Worm (Caenorhabditis elegans) whole organism, L4 larva: Measurements from ENCODE around the gene F01G10.10.

Experiments used
- F37D6.2 ChIP-seq: sonication (generic microtip); optimal IDR thresholded peaks from 2 replicates; lab custom pipeline; 2016; ENCODE audit warnings: mild to moderate bottlenecking, missing genetic modification characterization, missing compliant biosample characterization
- F49E8.2 ChIP-seq: sonication (generic microtip); optimal IDR thresholded peaks from 2 replicates; lab custom pipeline; 2016; ENCODE audit warnings: missing compliant biosample characterization, mild to moderate bottlenecking, missing genetic modification characterization, borderline replicate concordance
- R02D3.7 ChIP-seq: fragments of 150-350 bp; sonication (generic microtip); optimal IDR thresholded peaks from 3 replicates; lab custom pipeline; 2014; ENCODE audit warnings: missing biosample characterization, missing genetic modification characterization
- T26A8.4 ChIP-seq: fragments of 200-800 bp; sonication (Bioruptor generic); IDR thresholded peaks from 2 replicates; pipeline ENCODE4 v1.3.6; 2022; ENCODE audit warnings: missing genetic modification characterization, missing compliant biosample characterization
- Y105C5A.15 ChIP-seq: fragments of 200-800 bp; sonication (Bioruptor generic); IDR thresholded peaks from 2 replicates; pipeline ENCODE4 v1.3.6; 2022; ENCODE audit warnings: missing genetic modification characterization, missing compliant biosample characterization
- Y48G9A.11 ChIP-seq: fragments of 200-800 bp; sonication (Bioruptor generic); IDR thresholded peaks from 2 replicates; pipeline ENCODE4 v1.3.6; 2022; ENCODE audit warnings: missing genetic modification reagents, missing genetic modification characterization, missing compliant biosample characterization
- Y75B8A.6 ChIP-seq: fragments of 200-800 bp; sonication (Bioruptor generic); IDR thresholded peaks from 2 replicates; pipeline ENCODE4 v1.3.6; 2022; ENCODE audit warnings: missing genetic modification reagents, missing genetic modification characterization, missing compliant biosample characterization
- ZK337.2 ChIP-seq: fragments of 200-800 bp; sonication (Bioruptor generic); IDR thresholded peaks from 2 replicates; pipeline ENCODE4 v1.3.6; 2022; ENCODE audit warnings: missing genetic modification reagents, missing genetic modification characterization, missing compliant biosample characterization
- aly-2 ChIP-seq: sonication (generic microtip); optimal IDR thresholded peaks from 2 replicates; lab custom pipeline; 2018; ENCODE audit warnings: missing biosample characterization, missing genetic modification characterization
- ama-1 ChIP-seq: fragments of 150-350 bp; optimal IDR thresholded peaks from 2 replicates; lab custom pipeline; 2014; ENCODE audit warnings: inconsistent platforms, mixed read lengths
- ceh-32 ChIP-seq: sonication (generic microtip); optimal IDR thresholded peaks from 2 replicates; lab custom pipeline; 2016; ENCODE audit warnings: mild to moderate bottlenecking, missing genetic modification characterization, missing compliant biosample characterization; ENCODE audit not compliant: poor library complexity
- ceh-82 ChIP-seq: sonication (generic microtip); optimal IDR thresholded peaks from 2 replicates; lab custom pipeline; 2017; ENCODE audit warnings: missing biosample characterization, missing genetic modification characterization
- cey-2 ChIP-seq: sonication (generic microtip); optimal IDR thresholded peaks from 3 replicates; lab custom pipeline; 2017; ENCODE audit warnings: missing genetic modification characterization, mild to moderate bottlenecking, missing compliant biosample characterization, antibody characterized with exemption, borderline replicate concordance; ENCODE audit not compliant: insufficient read depth
- ctbp-1 ChIP-seq: fragments of 200-800 bp; sonication (Bioruptor generic); IDR thresholded peaks from 2 replicates; pipeline ENCODE4 v1.3.6; 2022; ENCODE audit warnings: missing genetic modification reagents, missing genetic modification characterization, missing compliant biosample characterization
- daf-19 ChIP-seq: fragments of 200-800 bp; sonication (Bioruptor generic); conservative IDR thresholded peaks from 2 replicates; pipeline ENCODE4 v1.3.6; 2022; ENCODE audit warnings: missing genetic modification characterization, missing compliant biosample characterization
- dmd-9 ChIP-seq: fragments of 200-800 bp; sonication (Bioruptor generic); IDR thresholded peaks from 2 replicates; pipeline ENCODE4 v1.3.6; 2022; ENCODE audit warnings: missing genetic modification reagents, missing genetic modification characterization, missing compliant biosample characterization
- egl-43 ChIP-seq: fragments of 200-800 bp; sonication (Bioruptor generic); IDR thresholded peaks from 2 replicates; pipeline ENCODE4 v1.3.6; 2022; ENCODE audit warnings: missing genetic modification reagents, missing genetic modification characterization, missing compliant biosample characterization
- fkh-10 ChIP-seq: fragments of 150-350 bp; optimal IDR thresholded peaks from 2 replicates; lab custom pipeline; 2014; ENCODE audit warnings: missing biosample characterization, missing genetic modification reagents, missing genetic modification characterization
- hlh-30 ChIP-seq: sonication (generic microtip); optimal IDR thresholded peaks from 2 replicates; lab custom pipeline; 2017; ENCODE audit warnings: antibody characterized with exemption, mild to moderate bottlenecking, missing genetic modification characterization, missing compliant biosample characterization; ENCODE audit not compliant: insufficient read depth
- hmg-1.1 ChIP-seq: fragments of 200-800 bp; sonication (Bioruptor generic); IDR thresholded peaks from 2 replicates; pipeline ENCODE4 v1.3.6; 2022; ENCODE audit warnings: missing genetic modification reagents, missing genetic modification characterization, missing compliant biosample characterization
- lim-7 ChIP-seq: fragments of 200-800 bp; sonication (Bioruptor generic); IDR thresholded peaks from 2 replicates; pipeline ENCODE4 v1.3.6; 2022; ENCODE audit warnings: missing genetic modification characterization, missing compliant biosample characterization
- lin-13 ChIP-seq: fragments of 150-350 bp; optimal IDR thresholded peaks from 2 replicates; lab custom pipeline; 2014; ENCODE audit warnings: missing biosample characterization, missing genetic modification reagents, missing genetic modification characterization
- lin-15B ChIP-seq: fragments of 150-350 bp; sonication (generic microtip); optimal IDR thresholded peaks from 3 replicates; lab custom pipeline; 2014; ENCODE audit warnings: missing biosample characterization, missing genetic modification characterization
- lin-29 ChIP-seq: fragments of 200-800 bp; sonication (Bioruptor generic); IDR thresholded peaks from 2 replicates; pipeline ENCODE4 v1.3.6; 2022; ENCODE audit warnings: missing genetic modification reagents, missing genetic modification characterization, missing compliant biosample characterization
- lin-39 ChIP-seq: fragments of 150-350 bp; optimal IDR thresholded peaks from 2 replicates; lab custom pipeline; 2014; ENCODE audit warnings: missing biosample characterization, missing genetic modification reagents, missing genetic modification characterization
- madf-5 ChIP-seq, 2 experiments: fragments of 200-800 bp; sonication (Bioruptor generic); IDR thresholded peaks; 2 replicates each; pipeline ENCODE4 v1.3.6; 2022; ENCODE audit warnings: missing compliant biosample characterization in 2 of 2, missing genetic modification characterization in 2 of 2
- madf-9 ChIP-seq: fragments of 200-800 bp; sonication (Bioruptor generic); conservative IDR thresholded peaks from 2 replicates; pipeline ENCODE4 v1.3.6; 2022; ENCODE audit warnings: missing genetic modification reagents, missing genetic modification characterization, missing compliant biosample characterization
- mdl-1 ChIP-seq, 2 experiments: fragments of 150-350 bp in 1 of 2; sonication (generic microtip) in 1 of 2; optimal IDR thresholded peaks; 2 replicates each; lab custom pipeline; 2014 to 2017; ENCODE audit warnings: missing biosample characterization in 2 of 2, missing genetic modification characterization in 2 of 2
- mep-1 ChIP-seq: fragments of 150-350 bp; sonication (generic microtip); optimal IDR thresholded peaks from 3 replicates; lab custom pipeline; 2014; ENCODE audit warnings: missing biosample characterization, missing genetic modification characterization
- mxl-2 ChIP-seq: fragments of 200-800 bp; sonication (Bioruptor generic); conservative IDR thresholded peaks from 2 replicates; pipeline ENCODE4 v1.3.6; 2022; ENCODE audit warnings: missing genetic modification reagents, missing genetic modification characterization, missing compliant biosample characterization
- nhr-6 ChIP-seq: fragments of 150-350 bp; optimal IDR thresholded peaks from 2 replicates; lab custom pipeline; 2014; ENCODE audit warnings: missing biosample characterization, missing genetic modification characterization
- pqm-1 ChIP-seq: sonication (generic microtip); optimal IDR thresholded peaks from 2 replicates; lab custom pipeline; 2017; ENCODE audit warnings: missing biosample characterization, missing genetic modification characterization
- sdz-12 ChIP-seq: fragments of 200-800 bp; sonication (Bioruptor generic); optimal IDR thresholded peaks from 2 replicates; lab custom pipeline; 2018; ENCODE audit warnings: mild to moderate bottlenecking, missing genetic modification characterization, missing compliant biosample characterization
- spr-3 ChIP-seq: fragments of 200-800 bp; sonication (Bioruptor generic); optimal IDR thresholded peaks from 2 replicates; lab custom pipeline; 2018; ENCODE audit warnings: mild to moderate bottlenecking, missing genetic modification characterization, missing compliant biosample characterization
- tag-97 ChIP-seq: fragments of 200-800 bp; sonication (Bioruptor generic); IDR thresholded peaks from 2 replicates; pipeline ENCODE4 v1.3.6; 2022; ENCODE audit warnings: missing genetic modification characterization, missing compliant biosample characterization
- unc-62 ChIP-seq, 3 experiments: fragments of 150-350 bp in 1 of 3; sonication (generic microtip); optimal IDR thresholded peaks in 2 of 3; peaks in 1 of 3; 1 replicate in 1 of 3; 2 replicates in 2 of 3; lab custom pipeline; 2014 to 2017; ENCODE audit warnings: missing biosample characterization in 3 of 3, missing genetic modification characterization in 3 of 3, missing genetic modification reagents in 3 of 3, missing genotype in 1 of 3
- vab-7 ChIP-seq: fragments of 200-800 bp; sonication (Bioruptor generic); IDR thresholded peaks from 2 replicates; pipeline ENCODE4 v1.3.6; 2022; ENCODE audit warnings: missing genetic modification reagents, missing genetic modification characterization, missing compliant biosample characterization
- zip-2 ChIP-seq: fragments of 150-350 bp; optimal IDR thresholded peaks from 2 replicates; lab custom pipeline; 2014; ENCODE audit warnings: missing biosample characterization, missing genetic modification characterization
- ztf-11 ChIP-seq: fragments of 150-350 bp; optimal IDR thresholded peaks from 2 replicates; lab custom pipeline; 2014; ENCODE audit warnings: missing biosample characterization, missing genetic modification characterization

The F01G10.10 gene

DNA sequence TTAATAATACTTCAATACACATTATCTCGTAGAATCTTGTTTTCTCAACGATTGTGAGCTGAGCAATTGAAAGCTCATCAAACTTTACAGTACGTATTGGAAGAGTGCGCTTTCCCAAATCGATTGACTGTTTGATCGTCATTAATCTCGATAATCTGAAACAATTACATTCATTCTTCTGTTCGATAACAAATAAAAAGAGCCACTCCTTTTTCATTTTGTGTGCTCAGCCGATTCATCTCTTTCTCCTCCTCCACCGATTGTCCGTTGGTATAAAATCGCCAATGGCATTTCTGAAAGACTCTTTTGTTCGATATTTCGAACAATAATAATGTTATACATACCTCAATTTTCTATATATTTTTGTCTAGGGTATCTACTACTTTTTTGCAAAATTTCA, 22.2 kb upstream of the F01G10.10 start, which contains the start of gene nas-12:
Gene nas-12, plus strand, starts transcription at position 301 of the 400 bp plus-strand sequence.
- no peak for TF ChIP-seq Y48G9A.11 (GFP tag; lab: Robert Waterston, UW)
- no peak for TF ChIP-seq vab-7 (GFP tag; lab: Robert Waterston, UW)
- TF ChIP-seq daf-19 (GFP tag; lab: Robert Waterston, UW) = no peak
- no peak for TF ChIP-seq ctbp-1 (GFP tag; lab: Robert Waterston, UW)
- TF ChIP-seq mxl-2 = no peak
- no peak for TF ChIP-seq dmd-9 (GFP tag; lab: Robert Waterston, UW)
- no peak for TF ChIP-seq ceh-82 (tag; lab: Kevin White, UChicago)
- TF ChIP-seq aly-2 (tag; lab: Kevin White, UChicago) = no peak
- no peak for TF ChIP-seq hmg-1.1 (GFP tag; lab: Robert Waterston, UW)
- no peak for TF ChIP-seq tag-97
- no peak for TF ChIP-seq pqm-1 (tag; lab: Kevin White, UChicago)
- no peak for TF ChIP-seq Y75B8A.6 (GFP tag; lab: Robert Waterston, UW)
- no peak for TF ChIP-seq lin-29 (GFP tag; lab: Robert Waterston, UW)
- TF ChIP-seq sdz-12 = no peak
- no peak for TF ChIP-seq ceh-32 (tag; lab: Kevin White, UChicago)
- TF ChIP-seq lim-7 (GFP tag; lab: Robert Waterston, UW) = no peak
- no peak for TF ChIP-seq fkh-10 (GFP tag; lab: Kevin White, UChicago)
- TF ChIP-seq R02D3.7 (tag; lab: Kevin White, UChicago) = no peak
- TF ChIP-seq lin-15B (tag; lab: Kevin White, UChicago) = no peak

DNA sequence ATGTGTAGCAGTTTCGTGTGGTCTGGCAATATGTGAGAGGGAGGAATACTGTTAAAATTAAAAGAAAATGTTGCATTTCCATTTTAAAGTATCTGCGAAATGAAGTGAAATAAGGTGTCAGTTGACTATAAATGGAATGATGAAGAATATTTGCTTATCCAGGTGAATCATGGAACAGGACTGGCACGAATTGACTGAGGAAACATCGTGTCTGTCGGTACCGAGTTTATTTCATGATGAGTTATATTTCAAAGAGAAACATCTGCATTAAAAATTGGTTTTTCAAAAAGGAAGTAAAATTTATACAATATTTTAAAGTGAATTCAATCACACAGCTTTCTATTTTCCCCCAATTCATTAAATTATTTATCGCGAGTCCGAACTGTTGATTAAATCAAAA, 18.4 kb upstream of the F01G10.10 start, which contains the start of gene F01G10.6:
Gene F01G10.6, minus strand, starts transcription at position 101 of the 400 bp plus-strand sequence.
- TF ChIP-seq Y105C5A.15 = no peak
- no peak for TF ChIP-seq lin-13 (GFP tag; lab: Kevin White, UChicago)
- no peak for TF ChIP-seq hlh-30 (tag; lab: Kevin White, UChicago)
- TF ChIP-seq egl-43 (GFP tag; lab: Robert Waterston, UW) = no peak
- no peak for TF ChIP-seq tag-97
- no peak for TF ChIP-seq ztf-11 (tag; lab: Kevin White, UChicago)
- no peak for TF ChIP-seq F49E8.2 (tag; lab: Kevin White, UChicago)
- TF ChIP-seq pqm-1 (tag; lab: Kevin White, UChicago) = no peak
- no peak for TF ChIP-seq mep-1 (tag; lab: Kevin White, UChicago)
- no peak for TF ChIP-seq daf-19 (GFP tag; lab: Robert Waterston, UW)
- no peak for TF ChIP-seq lin-29 (GFP tag; lab: Robert Waterston, UW)
- TF ChIP-seq lin-39 (tag; lab: Kevin White, UChicago) = no peak
- no peak for TF ChIP-seq T26A8.4
- no peak for TF ChIP-seq madf-9
- TF ChIP-seq cey-2 (tag; lab: Kevin White, UChicago) = no peak
- no peak for TF ChIP-seq F37D6.2 (tag; lab: Kevin White, UChicago)
- no peak for TF ChIP-seq zip-2 (tag; lab: Kevin White, UChicago)
- TF ChIP-seq madf-5 (GFP tag; IDR thresholded peaks at IDR 0.05; lab: Robert Waterston, UW) = no peak
- no peak for TF ChIP-seq spr-3 (GFP tag; lab: Kevin White, UChicago)
- TF ChIP-seq, all 104 proteins: peak for 0

DNA sequence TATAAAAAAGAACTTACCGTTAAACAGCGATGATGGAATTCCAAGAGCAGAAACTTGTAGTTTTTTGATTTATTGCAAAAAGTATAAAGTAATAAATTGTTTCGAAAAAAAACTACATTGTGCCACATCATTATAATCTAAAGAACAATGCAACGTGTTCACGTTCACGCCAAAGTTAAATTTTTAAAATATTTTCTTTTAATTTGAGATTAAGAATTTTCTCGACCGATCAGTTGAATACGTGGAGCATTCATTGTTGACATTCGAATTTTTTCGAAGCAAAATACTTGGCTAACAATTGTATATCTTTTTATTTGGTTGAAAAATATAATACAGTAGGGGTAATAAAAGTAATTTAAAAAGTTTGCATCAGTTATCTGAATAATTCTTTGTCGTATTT, 15.0 kb upstream of the F01G10.10 start, which contains the start of gene F01G10.5:
Gene F01G10.5, minus strand, starts transcription at position 101 of the 400 bp plus-strand sequence.
- TF ChIP-seq ama-1 (lab: Kevin White, UChicago) (no peak), unc-62 (GFP tag; optimal IDR thresholded peaks at IDR 0.05 in 1 of 2; lab: Kevin White, UChicago) (no peak), unc-62 (tag; optimal IDR thresholded peaks at IDR 0.05; lab: Kevin White, UChicago) (no peak), ZK337.2 (GFP tag; lab: Robert Waterston, UW) (no peak), mdl-1 (tag; optimal IDR thresholded peaks at IDR 0.05; lab: Kevin White, UChicago) (no peak), F49E8.2 (tag; lab: Kevin White, UChicago) (no peak), Y48G9A.11 (GFP tag; lab: Robert Waterston, UW) (no peak), nhr-6 (tag; lab: Kevin White, UChicago) (no peak), lin-13 (GFP tag; lab: Kevin White, UChicago) (no peak)
